Fruit fly (Drosophila melanogaster) whole organism, adult: ENCODE results near the gene Ir8a.

ENCODE experiments used
- CG11617 ChIP-seq: fragments of 200-800 bp; sonication (Bioruptor generic); optimal IDR thresholded peaks from 2 replicates; lab custom pipeline; 2017; ENCODE audit warnings: mild to moderate bottlenecking, missing biosample characterization, missing genetic modification reagents, missing genetic modification characterization
- CG7101 ChIP-seq: fragments of 200-800 bp; sonication (Bioruptor generic); optimal IDR thresholded peaks from 2 replicates; lab custom pipeline; 2018; ENCODE audit warnings: missing biosample characterization, mild to moderate bottlenecking, missing genetic modification characterization, moderate library complexity
- Clk ChIP-seq: fragments of 200-800 bp; sonication (Bioruptor generic); optimal IDR thresholded peaks from 2 replicates; lab custom pipeline; 2017; ENCODE audit warnings: missing biosample characterization, missing genetic modification characterization
- kay ChIP-seq: fragments of 200-800 bp; sonication (Bioruptor generic); peaks from one replicate; lab custom pipeline; 2016; ENCODE audit warnings: missing biosample characterization, missing genetic modification characterization, borderline replicate concordance
- ovo ChIP-seq: fragments of 200-800 bp; sonication (Bioruptor generic); optimal IDR thresholded peaks from 2 replicates; lab custom pipeline; 2016; ENCODE audit warnings: missing biosample characterization, missing genetic modification characterization
- tj ChIP-seq: fragments of 200-800 bp; sonication (Bioruptor generic); optimal IDR thresholded peaks from 3 replicates; lab custom pipeline; 2017; ENCODE audit warnings: missing biosample characterization, mild to moderate bottlenecking, missing genetic modification characterization, moderate library complexity

dm6 chrX:9201080-9201479, 35.3 kb downstream of the Ir8a start:
- TF ChIP-seq kay (GFP tag; lab: Kevin White, UChicago) (no peak), Clk (GFP tag; lab: Kevin White, UChicago) (no peak), CG7101 (tag; lab: Kevin White, UChicago) (no peak), tj (GFP tag; lab: Kevin White, UChicago) (no peak), ovo (GFP tag; lab: Kevin White, UChicago) (no peak), CG11617 (GFP tag; lab: Kevin White, UChicago) (no peak)
